Worm (Caenorhabditis elegans): ENCODE results near the gene K12H6.7.

The K12H6.7 gene

ce11 chrII:2824169-2824568 lies 12.6 kb downstream of the K12H6.7 start, which contains the start of the genes K12H6.4 and K12H6.9:
Gene K12H6.4 (minus strand): TSS chrII:2824269.
Gene K12H6.9 (plus strand): TSS chrII:2824404.
- no peak for TF ChIP-seq lsy-2 (tag; optimal IDR thresholded peaks at IDR 0.05)
- no peak for TF ChIP-seq sox-4 (tag; optimal IDR thresholded peaks at IDR 0.05)
- no peak for TF ChIP-seq alr-1 (tag; optimal IDR thresholded peaks at IDR 0.05; ENCODE audit: borderline replicate concordance)
- TF ChIP-seq sptf-1 (tag; optimal IDR thresholded peaks at IDR 0.05) = no peak
- no peak for TF ChIP-seq nhr-84 (tag; optimal IDR thresholded peaks at IDR 0.05)

DNA sequence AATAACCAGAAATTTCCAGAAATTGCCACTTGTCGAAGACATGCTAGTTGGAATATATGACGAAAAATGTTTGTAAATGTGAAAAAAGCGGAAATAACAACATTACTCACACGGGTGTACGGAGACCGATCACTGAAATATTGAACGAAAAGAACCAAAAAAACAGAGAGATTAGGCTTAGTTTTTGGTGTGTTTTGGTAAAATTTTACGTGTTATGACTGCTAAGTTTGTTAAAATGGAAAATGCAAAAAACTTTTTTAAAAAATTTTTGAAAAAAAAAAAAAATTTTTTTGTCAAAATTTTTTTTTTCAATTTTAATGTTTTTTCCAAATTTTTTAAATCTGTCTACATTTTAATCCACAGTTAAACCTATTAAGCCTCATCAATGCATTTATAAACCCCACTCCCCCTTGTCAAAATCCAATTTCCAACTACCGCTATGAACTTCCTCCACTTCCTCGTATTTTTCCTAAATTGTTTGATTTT lies 14.3 kb downstream of the K12H6.7 start, which contains the start of the genes fut-4 and K12H6.10:
Gene fut-4 (minus strand): TSS at position 101 of the 486 bp plus-strand sequence.
Gene K12H6.10 (plus strand): TSS at position 436 of the 486 bp plus-strand sequence.
- no peak for TF ChIP-seq nhr-47 (tag; optimal IDR thresholded peaks at IDR 0.05)
- TF ChIP-seq ceh-63 (GFP tag; optimal IDR thresholded peaks at IDR 0.05) = no peak
- TF ChIP-seq zip-4 (GFP tag; optimal IDR thresholded peaks at IDR 0.05) = no peak
- TF ChIP-seq skn-1 (tag; optimal IDR thresholded peaks at IDR 0.05) = no peak
- TF ChIP-seq hlh-17 (GFP tag; optimal IDR thresholded peaks at IDR 0.05; ENCODE audit: borderline replicate concordance) = no peak
- TF ChIP-seq nhr-85 (tag) = no peak
- TF ChIP-seq mab-9 (GFP tag; IDR thresholded peaks at IDR 0.05) = no peak
- TF ChIP-seq lin-15B (tag; optimal IDR thresholded peaks at IDR 0.05) = no peak
- no peak for TF ChIP-seq efl-3 (GFP tag; optimal IDR thresholded peaks at IDR 0.05)
- TF ChIP-seq ets-5 (GFP tag; IDR thresholded peaks at IDR 0.05) = no peak
- TF ChIP-seq pqm-1 (tag; optimal IDR thresholded peaks at IDR 0.05) = no peak
- TF ChIP-seq vab-15 (tag; optimal IDR thresholded peaks at IDR 0.05) = no peak

ce11 chrII:2816676-2817075 lies 20.1 kb downstream of the K12H6.7 start, which contains the start of gene set-13:
Gene set-13 (plus strand): TSS chrII:2816976.
- TF ChIP-seq blmp-1 (tag; optimal IDR thresholded peaks at IDR 0.05) = no peak
- TF ChIP-seq nhr-76 (tag; optimal IDR thresholded peaks at IDR 0.05) = no peak
- TF ChIP-seq nhr-28 (tag; optimal IDR thresholded peaks at IDR 0.05) = no peak
- TF ChIP-seq C04F5.9 (tag; optimal IDR thresholded peaks at IDR 0.05) = no peak
- no peak for TF ChIP-seq hpl-2 (GFP tag; optimal IDR thresholded peaks at IDR 0.05)
- no peak for TF ChIP-seq ceh-88 (GFP tag; IDR thresholded peaks at IDR 0.05)

DNA sequence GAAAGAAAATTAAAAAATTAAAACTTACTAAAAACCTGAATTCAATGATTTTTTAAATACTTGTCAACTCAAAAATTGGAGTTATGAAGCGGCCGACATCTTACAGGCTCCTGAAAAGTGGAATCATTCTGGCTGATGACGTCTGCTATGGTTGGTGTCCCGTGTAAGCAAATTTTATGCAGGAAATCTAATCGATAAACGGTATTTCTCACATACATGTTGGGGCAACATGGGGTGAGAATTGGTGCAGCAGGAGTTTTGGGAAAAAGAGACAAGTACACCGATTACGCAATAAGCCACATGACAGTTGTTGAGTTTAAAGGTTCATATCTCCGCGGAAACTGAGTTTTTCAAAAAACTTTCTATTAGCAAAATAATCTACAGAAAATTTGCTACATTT lies 21.3 kb downstream of the K12H6.7 start, which contains the start of gene K12H6.2:
Gene K12H6.2 (minus strand): TSS at position 101 of the 400 bp plus-strand sequence.
- TF ChIP-seq snu-23 (GFP tag; optimal IDR thresholded peaks at IDR 0.05) (no peak), zip-4 (GFP tag; optimal IDR thresholded peaks at IDR 0.05) (no peak), F16B12.6 (tag; optimal IDR thresholded peaks at IDR 0.05) (no peak), lin-39 (tag; optimal IDR thresholded peaks at IDR 0.05) (no peak), grh-1 (GFP tag; IDR thresholded peaks at IDR 0.05) (no peak), nhr-84 (tag; optimal IDR thresholded peaks at IDR 0.05) (no peak), hlh-17 (GFP tag; optimal IDR thresholded peaks at IDR 0.05; ENCODE audit: borderline replicate concordance) (no peak), unc-98 (GFP tag; IDR thresholded peaks at IDR 0.05) (no peak), zag-1 (tag; optimal IDR thresholded peaks at IDR 0.05) (no peak), aly-2 (tag; optimal IDR thresholded peaks at IDR 0.05) (no peak), nhr-71 (tag; optimal IDR thresholded peaks at IDR 0.05) (no peak), fos-1 (tag; optimal IDR thresholded peaks at IDR 0.05) (no peak), lin-14 (GFP tag; optimal IDR thresholded peaks at IDR 0.05) (no peak), nhr-12 (tag; optimal IDR thresholded peaks at IDR 0.05) (no peak), sup-37 (GFP tag; optimal IDR thresholded peaks at IDR 0.05) (no peak), C04F5.9 (tag; optimal IDR thresholded peaks at IDR 0.05) (no peak), mef-2 (tag; optimal IDR thresholded peaks at IDR 0.05) (no peak), fkh-4 (tag; optimal IDR thresholded peaks at IDR 0.05; ENCODE audit: borderline replicate concordance) (no peak)
